Worm (Caenorhabditis elegans) whole organism, L4 larva: ENCODE measurements around the gene str-124.

Experiments
- F37D6.2 ChIP-seq: sonication (generic microtip); optimal IDR thresholded peaks from 2 replicates; lab custom pipeline; 2016; ENCODE audit warnings: mild to moderate bottlenecking, missing genetic modification characterization, missing compliant biosample characterization
- F49E8.2 ChIP-seq: sonication (generic microtip); optimal IDR thresholded peaks from 2 replicates; lab custom pipeline; 2016; ENCODE audit warnings: missing compliant biosample characterization, mild to moderate bottlenecking, missing genetic modification characterization, borderline replicate concordance
- Y75B8A.6 ChIP-seq: fragments of 200-800 bp; sonication (Bioruptor generic); IDR thresholded peaks from 2 replicates; pipeline ENCODE4 v1.3.6; 2022; ENCODE audit warnings: missing genetic modification reagents, missing genetic modification characterization, missing compliant biosample characterization
- aha-1 ChIP-seq: fragments of 150-350 bp; peaks from one replicate; lab custom pipeline; 2014; ENCODE audit warnings: missing biosample characterization, missing genetic modification characterization
- aly-2 ChIP-seq: sonication (generic microtip); optimal IDR thresholded peaks from 2 replicates; lab custom pipeline; 2018; ENCODE audit warnings: missing biosample characterization, missing genetic modification characterization
- attf-4 ChIP-seq: sonication (generic microtip); optimal IDR thresholded peaks from 3 replicates; lab custom pipeline; 2017; ENCODE audit warnings: missing biosample characterization, missing genetic modification characterization
- ceh-44 ChIP-seq: fragments of 200-800 bp; sonication (Bioruptor generic); IDR thresholded peaks from 2 replicates; pipeline ENCODE4 v1.3.6; 2022; ENCODE audit warnings: missing genetic modification reagents, missing genetic modification characterization, missing compliant biosample characterization
- daf-16 ChIP-seq, 3 experiments: sonication (generic microtip); optimal IDR thresholded peaks; 2 replicates each; lab custom pipeline; 2016 to 2017; ENCODE audit warnings: missing genetic modification characterization in 3 of 3, missing genetic modification reagents in 3 of 3, mild to moderate bottlenecking in 2 of 3, missing compliant biosample characterization in 2 of 3, missing biosample characterization in 1 of 3, moderate library complexity in 1 of 3
- dmd-6 ChIP-seq: fragments of 200-800 bp; sonication (Bioruptor generic); IDR thresholded peaks from 2 replicates; pipeline ENCODE4 v1.3.6; 2022; ENCODE audit warnings: missing genetic modification reagents, missing genetic modification characterization, missing compliant biosample characterization
- dmd-9 ChIP-seq: fragments of 200-800 bp; sonication (Bioruptor generic); IDR thresholded peaks from 2 replicates; pipeline ENCODE4 v1.3.6; 2022; ENCODE audit warnings: missing genetic modification reagents, missing genetic modification characterization, missing compliant biosample characterization
- dpl-1 ChIP-seq: fragments of 150-350 bp; optimal IDR thresholded peaks from 2 replicates; lab custom pipeline; 2014; ENCODE audit warnings: missing biosample characterization, missing genetic modification reagents, missing genetic modification characterization
- egl-43 ChIP-seq: fragments of 200-800 bp; sonication (Bioruptor generic); IDR thresholded peaks from 2 replicates; pipeline ENCODE4 v1.3.6; 2022; ENCODE audit warnings: missing genetic modification reagents, missing genetic modification characterization, missing compliant biosample characterization
- fos-1 ChIP-seq: fragments of 150-350 bp; optimal IDR thresholded peaks from 2 replicates; lab custom pipeline; 2014; ENCODE audit warnings: missing biosample characterization, missing genetic modification characterization
- hif-1 ChIP-seq, 2 experiments: sonication (generic microtip); optimal IDR thresholded peaks; 2 replicates each; lab custom pipeline; 2016 to 2017; ENCODE audit warnings: missing compliant biosample characterization in 2 of 2, missing genetic modification characterization in 2 of 2, missing genetic modification reagents in 2 of 2, missing genotype in 2 of 2, mild to moderate bottlenecking in 1 of 2
- hlh-11 ChIP-seq: fragments of 200-800 bp; sonication (Bioruptor generic); optimal IDR thresholded peaks from 2 replicates; lab custom pipeline; 2018; ENCODE audit warnings: mild to moderate bottlenecking, missing genetic modification characterization, missing compliant biosample characterization
- lin-38 ChIP-seq: fragments of 200-800 bp; sonication (Bioruptor generic); IDR thresholded peaks from 2 replicates; pipeline ENCODE4 v1.3.6; 2022; ENCODE audit warnings: missing genetic modification reagents, missing genetic modification characterization, missing compliant biosample characterization
- lin-39 ChIP-seq: fragments of 150-350 bp; optimal IDR thresholded peaks from 2 replicates; lab custom pipeline; 2014; ENCODE audit warnings: missing biosample characterization, missing genetic modification reagents, missing genetic modification characterization
- madf-5 ChIP-seq, 2 experiments: fragments of 200-800 bp; sonication (Bioruptor generic); IDR thresholded peaks; 2 replicates each; pipeline ENCODE4 v1.3.6; 2022; ENCODE audit warnings: missing compliant biosample characterization in 2 of 2, missing genetic modification characterization in 2 of 2
- mxl-3 ChIP-seq: fragments of 200-800 bp; sonication (Bioruptor generic); optimal IDR thresholded peaks from 2 replicates; lab custom pipeline; 2018; ENCODE audit warnings: mild to moderate bottlenecking, missing genetic modification characterization, missing compliant biosample characterization
- nhr-111 ChIP-seq: fragments of 200-800 bp; sonication (Bioruptor generic); optimal IDR thresholded peaks from 2 replicates; lab custom pipeline; 2018; ENCODE audit warnings: mild to moderate bottlenecking, missing genetic modification characterization, missing compliant biosample characterization
- nhr-237 ChIP-seq: sonication (generic microtip); optimal IDR thresholded peaks from 2 replicates; lab custom pipeline; 2017; ENCODE audit warnings: missing biosample characterization, missing genetic modification characterization
- nhr-25 ChIP-seq: sonication (generic microtip); optimal IDR thresholded peaks from 2 replicates; lab custom pipeline; 2017; ENCODE audit warnings: missing genetic modification characterization, mild to moderate bottlenecking, missing compliant biosample characterization, antibody characterized with exemption, moderate library complexity, borderline replicate concordance; ENCODE audit not compliant: insufficient read depth
- nhr-28 ChIP-seq: fragments of 150-350 bp; optimal IDR thresholded peaks from 2 replicates; lab custom pipeline; 2014; ENCODE audit warnings: missing biosample characterization, missing genetic modification characterization
- nhr-41 ChIP-seq: fragments of 200-800 bp; sonication (Bioruptor generic); IDR thresholded peaks from 2 replicates; pipeline ENCODE4 v1.3.6; 2022; ENCODE audit warnings: missing genetic modification reagents, missing genetic modification characterization, missing compliant biosample characterization
- pqm-1 ChIP-seq: sonication (generic microtip); optimal IDR thresholded peaks from 2 replicates; lab custom pipeline; 2017; ENCODE audit warnings: missing biosample characterization, missing genetic modification characterization
- rbr-2 ChIP-seq: sonication (generic microtip); optimal IDR thresholded peaks from 2 replicates; lab custom pipeline; 2016; ENCODE audit warnings: missing genotype, missing genetic modification characterization, missing compliant biosample characterization
- snpc-1.2 ChIP-seq: fragments of 200-800 bp; sonication (Bioruptor generic); IDR thresholded peaks from 2 replicates; pipeline ENCODE4 v1.3.6; 2022; ENCODE audit warnings: missing genetic modification reagents, missing genetic modification characterization, missing compliant biosample characterization
- unc-62 ChIP-seq, 3 experiments: fragments of 150-350 bp in 1 of 3; sonication (generic microtip); optimal IDR thresholded peaks in 2 of 3; peaks in 1 of 3; 1 replicate in 1 of 3; 2 replicates in 2 of 3; lab custom pipeline; 2014 to 2017; ENCODE audit warnings: missing biosample characterization in 3 of 3, missing genetic modification characterization in 3 of 3, missing genetic modification reagents in 3 of 3, missing genotype in 1 of 3
- zag-1 ChIP-seq: fragments of 150-350 bp; optimal IDR thresholded peaks from 2 replicates; lab custom pipeline; 2014; ENCODE audit warnings: missing biosample characterization, missing genetic modification characterization
- zip-11 ChIP-seq: fragments of 200-800 bp; sonication (Bioruptor generic); IDR thresholded peaks from 2 replicates; pipeline ENCODE4 v1.3.6; 2022; ENCODE audit warnings: missing genetic modification characterization, missing compliant biosample characterization
- ztf-7 ChIP-seq: fragments of 150-350 bp; optimal IDR thresholded peaks from 2 replicates; lab custom pipeline; 2014; ENCODE audit warnings: missing biosample characterization, missing genetic modification characterization

The str-124 gene

ce11 chrX:12813539-12813938 is 25.8 kb downstream of the str-124 start, which contains the start of gene gei-3:
Gene gei-3, minus strand, starts transcription at chrX:12813639.
- TF ChIP-seq ztf-7 (no peak), dmd-9 (GFP tag; lab: Robert Waterston, UW) (no peak)

- TF ChIP-seq hif-1 (tag; optimal IDR thresholded peaks at IDR 0.05; lab: Kevin White, UChicago) = no peak
- TF ChIP-seq hlh-11 (tag; lab: Kevin White, UChicago) = no peak
- peak; percentile 23 for TF ChIP-seq aha-1
- TF ChIP-seq nhr-111 (GFP tag; lab: Kevin White, UChicago) = no peak
- TF ChIP-seq attf-4 (tag; lab: Kevin White, UChicago) = no peak
These were observed 27.6 kb downstream of the str-124 start for ce11 chrX:12815367-12815766.

- TF ChIP-seq daf-16 (GFP tag; optimal IDR thresholded peaks at IDR 0.05; lab: Kevin White, UChicago) (no peak), daf-16 (tag; optimal IDR thresholded peaks at IDR 0.05; lab: Kevin White, UChicago) (peak; percentile 74), zip-11 (GFP tag; lab: Robert Waterston, UW) (no peak), F49E8.2 (tag; lab: Kevin White, UChicago) (no peak), mxl-3 (GFP tag; lab: Kevin White, UChicago) (no peak), pqm-1 (tag; lab: Kevin White, UChicago) (peak; percentile 24), lin-39 (no peak), dmd-6 (GFP tag; lab: Robert Waterston, UW) (peak; percentile 20; the same call in 1 of the 2 replicates), aly-2 (tag; lab: Kevin White, UChicago) (no peak), ztf-7 (no peak), nhr-41 (no peak), Y75B8A.6 (GFP tag; lab: Robert Waterston, UW) (no peak), zag-1 (tag; lab: Kevin White, UChicago) (no peak), nhr-237 (no peak), fos-1 (tag; lab: Kevin White, UChicago) (no peak), snpc-1.2 (no peak), nhr-28 (tag; lab: Kevin White, UChicago) (peak; percentile 33), madf-5 (GFP tag; IDR thresholded peaks at IDR 0.05; lab: Robert Waterston, UW) (no peak)
These were observed 31.0 kb downstream of the str-124 start for ce11 chrX:12818768-12819167.

DNA sequence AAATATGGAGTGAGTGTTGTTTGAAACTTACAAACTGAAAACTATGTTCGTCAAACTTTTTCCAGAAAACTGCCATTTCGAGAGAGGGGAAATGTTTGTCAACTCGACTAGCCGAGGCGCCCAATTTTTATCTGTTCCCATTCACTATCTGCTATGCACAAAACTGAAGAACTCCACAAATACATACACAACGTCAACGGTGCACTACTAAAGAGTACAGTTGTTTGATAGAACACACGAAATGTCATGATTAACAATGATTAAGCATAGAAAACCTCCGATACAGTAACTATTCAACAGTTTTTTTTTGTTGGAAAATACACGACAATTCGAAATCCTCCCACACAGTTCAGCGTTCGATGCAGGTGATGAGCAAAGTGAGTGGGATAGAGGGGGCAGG is 31.8 kb downstream of the str-124 start:
- no peak for TF ChIP-seq F37D6.2
- peak; percentile 32 for TF ChIP-seq pqm-1 (tag; lab: Kevin White, UChicago)
- TF ChIP-seq daf-16 (GFP tag; optimal IDR thresholded peaks at IDR 0.05; lab: Kevin White, UChicago) = no peak
- TF ChIP-seq daf-16 (tag; optimal IDR thresholded peaks at IDR 0.05; lab: Kevin White, UChicago) = peak; percentile 75
- TF ChIP-seq nhr-25 (tag; lab: Kevin White, UChicago) = no peak
- peak; percentile 62 for TF ChIP-seq nhr-28 (tag; lab: Kevin White, UChicago)

- TF ChIP-seq lin-38 (GFP tag; lab: Robert Waterston, UW) (no peak), unc-62 (GFP tag; optimal IDR thresholded peaks at IDR 0.05 in 1 of 2; lab: Kevin White, UChicago) (peak in 1 of 2 experiments; percentile 39), unc-62 (tag; optimal IDR thresholded peaks at IDR 0.05; lab: Kevin White, UChicago) (no peak), nhr-28 (tag; lab: Kevin White, UChicago) (peak; percentile 6)
These were observed 37.5 kb downstream of the str-124 start for ce11 chrX:12825174-12825573.

DNA sequence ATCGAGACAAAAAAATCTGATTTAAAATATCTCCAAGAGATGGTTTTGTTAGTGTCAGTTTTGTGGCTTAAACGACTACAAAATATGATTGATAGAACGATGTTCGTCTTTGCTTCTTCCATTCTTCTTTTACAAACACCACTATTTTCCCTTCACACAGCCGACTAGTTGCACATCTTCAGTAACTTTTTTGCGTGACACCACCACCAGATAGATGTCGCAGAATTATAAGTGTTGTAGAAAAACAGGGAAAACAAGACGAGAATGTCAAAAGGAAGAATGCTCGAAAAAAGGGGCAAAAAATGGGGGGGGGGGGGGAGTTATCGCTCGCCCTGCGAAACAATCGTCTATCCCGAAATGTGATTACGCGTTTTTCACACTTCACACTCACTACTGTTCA is 39.1 kb downstream of the str-124 start:
- TF ChIP-seq hif-1 (tag; optimal IDR thresholded peaks at IDR 0.05; lab: Kevin White, UChicago) (no peak), rbr-2 (tag; lab: Kevin White, UChicago) (no peak), egl-43 (no peak), ceh-44 (GFP tag; lab: Robert Waterston, UW) (no peak), zag-1 (tag; lab: Kevin White, UChicago) (no peak), dpl-1 (GFP tag; lab: Kevin White, UChicago) (no peak), unc-62 (GFP tag; optimal IDR thresholded peaks at IDR 0.05 in 1 of 2; lab: Kevin White, UChicago) (peak in 1 of 2 experiments; percentile 97), unc-62 (tag; optimal IDR thresholded peaks at IDR 0.05; lab: Kevin White, UChicago) (no peak)
